Fruit fly (Drosophila melanogaster): ENCODE measurements around the gene SdhD.

SdhD gene

DNA sequence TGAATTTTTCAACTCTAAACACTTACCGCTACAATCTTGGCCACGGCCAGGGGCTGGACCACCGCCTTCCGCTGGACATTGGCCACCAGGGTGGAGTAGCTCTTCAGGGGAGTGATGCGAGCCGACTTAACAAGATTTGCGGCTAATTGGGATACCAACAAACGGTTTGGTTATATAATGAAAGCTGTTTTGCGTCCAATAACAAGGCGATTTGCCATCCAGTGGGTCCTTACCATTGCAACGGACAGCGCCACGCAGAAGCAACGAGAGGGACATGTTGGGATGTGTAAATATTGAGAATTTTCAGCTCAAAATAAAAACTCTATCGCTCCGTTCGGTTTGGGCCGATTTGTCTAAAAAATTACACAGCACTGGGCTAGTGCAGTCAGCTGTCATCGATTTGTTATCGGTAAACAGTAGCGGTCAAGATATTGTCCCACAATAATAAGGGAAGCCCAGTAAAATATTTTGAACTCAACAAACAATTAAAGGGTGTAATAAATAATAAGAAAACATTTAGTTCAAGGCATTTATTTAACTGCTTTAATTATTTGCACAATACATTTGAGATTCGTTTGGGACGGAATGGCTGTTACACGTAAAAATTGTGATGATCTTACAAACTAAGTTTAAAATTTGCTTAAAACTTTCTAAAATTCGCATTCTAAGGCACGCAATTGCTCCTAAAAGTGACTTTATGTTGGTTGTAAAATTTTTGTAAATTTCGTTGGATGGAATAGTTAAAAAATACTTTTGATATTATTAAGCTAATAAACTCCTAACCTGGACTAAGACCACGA is at the start of gene SdhD (continued):
- TF ChIP-seq Stat92E (GFP tag; optimal IDR thresholded peaks at IDR 0.05) (no peak), CG15011 (GFP tag; optimal IDR thresholded peaks at IDR 0.05) (no peak), Mrtf (GFP tag; IDR thresholded peaks at IDR 0.05) (no peak), CG16813 (GFP tag; IDR thresholded peaks at IDR 0.05; ENCODE audit: partially characterized antibody) (peak; percentile 12; the same call in 1 of the 3 replicates), sr (GFP tag; IDR thresholded peaks at IDR 0.05) (no peak), jing (GFP tag; optimal IDR thresholded peaks at IDR 0.05) (no peak), CG15073 (GFP tag; optimal IDR thresholded peaks at IDR 0.05) (peak; percentile 99), jumu (GFP tag; optimal IDR thresholded peaks at IDR 0.05) (peak; percentile 20), Rx (GFP tag; IDR thresholded peaks at IDR 0.05) (no peak), CG8290 (GFP tag; optimal IDR thresholded peaks at IDR 0.05) (no peak), CG8290 (tag; optimal IDR thresholded peaks at IDR 0.05) (peak in 1 of 2 experiments; percentile 67), slou (GFP tag; optimal IDR thresholded peaks at IDR 0.05) (no peak), Atf3 (GFP tag; optimal IDR thresholded peaks at IDR 0.05) (no peak), stwl (tag; optimal IDR thresholded peaks at IDR 0.05) (peak; percentile 91), CG1792 (GFP tag; optimal IDR thresholded peaks at IDR 0.05) (no peak), Ets65A (GFP tag) (peak; percentile 74), yki (optimal IDR thresholded peaks at IDR 0.05) (no peak), Bgb (GFP tag; IDR thresholded peaks at IDR 0.05; ENCODE audit: partially characterized antibody) (peak; percentile 66), Side (GFP tag; optimal IDR thresholded peaks at IDR 0.05) (no peak), YL-1 (GFP tag; optimal IDR thresholded peaks at IDR 0.05) (peak; percentile 75), CG17359 (tag; optimal IDR thresholded peaks at IDR 0.05) (peak; percentile 17), usp (GFP tag; optimal IDR thresholded peaks at IDR 0.05) (no peak), CG6791 (GFP tag; IDR thresholded peaks at IDR 0.05; ENCODE audit: partially characterized antibody) (0 out of 3 replicates have a peak, but pooled peaks have one; percentile 28), CG1603 (tag; optimal IDR thresholded peaks at IDR 0.05) (peak; percentile 85), CG2129 (GFP tag; IDR thresholded peaks at IDR 0.05; ENCODE audit: partially characterized antibody) (no peak), bigmax (GFP tag; optimal IDR thresholded peaks at IDR 0.05) (no peak), CG4617 (GFP tag; optimal IDR thresholded peaks at IDR 0.05; ENCODE audit: borderline replicate concordance) (peak; percentile 77), CG12744 (GFP tag; optimal IDR thresholded peaks at IDR 0.05) (no peak), jigr1 (GFP tag; IDR thresholded peaks at IDR 0.05) (no peak), amos (GFP tag; IDR thresholded peaks at IDR 0.05; ENCODE audit: partially characterized antibody) (peak; percentile 58; the same call in 1 of the 2 replicates), CG14667 (GFP tag; IDR thresholded peaks at IDR 0.05) (no peak), gcm (GFP tag; optimal IDR thresholded peaks at IDR 0.05) (no peak), pros (GFP tag; optimal IDR thresholded peaks at IDR 0.05) (no peak), her (GFP tag; optimal IDR thresholded peaks at IDR 0.05) (peak; percentile 47), CG7839 (tag; optimal IDR thresholded peaks at IDR 0.05) (peak; percentile 3), trem (tag; optimal IDR thresholded peaks at IDR 0.05) (peak; percentile 36), Mes4 (GFP tag; optimal IDR thresholded peaks at IDR 0.05) (no peak), grau (tag; optimal IDR thresholded peaks at IDR 0.05) (peak; percentile 10), sens (GFP tag) (peak; percentile 86), E2f2 (GFP tag; IDR thresholded peaks at IDR 0.05) (peak; percentile 30; the same call in 1 of the 2 replicates), lab (GFP tag; optimal IDR thresholded peaks at IDR 0.05) (peak; percentile 50), Doc3 (GFP tag; IDR thresholded peaks at IDR 0.05; ENCODE audit: partially characterized antibody) (peak; percentile 38; the same call in 1 of the 3 replicates), CG3995 (GFP tag; optimal IDR thresholded peaks at IDR 0.05) (peak; percentile 31), pho (GFP tag; optimal IDR thresholded peaks at IDR 0.05) (no peak), gro (GFP tag; optimal IDR thresholded peaks at IDR 0.05) (no peak), tna (GFP tag; IDR thresholded peaks at IDR 0.05; ENCODE audit: partially characterized antibody) (peak; percentile 49), CG4424 (GFP tag; optimal IDR thresholded peaks at IDR 0.05) (no peak), bbx (GFP tag; IDR thresholded peaks at IDR 0.05; ENCODE audit: partially characterized antibody) (peak; percentile 64; the same call in 1 of the 2 replicates), Sox100B (GFP tag; optimal IDR thresholded peaks at IDR 0.05) (no peak)

All from whole organism, embryonic.